Worm (Caenorhabditis elegans) whole organism, L2 larva: Measurements from ENCODE around the gene dcar-1.
A peak's percentile ranks its signal among the peaks of the same experiment; 100 is the strongest.

Experiments used
- ceh-82 ChIP-seq: fragments of 150-350 bp; optimal IDR thresholded peaks from 2 replicates; lab custom pipeline; 2014; ENCODE audit warnings: missing biosample characterization, missing genetic modification characterization
- lin-13 ChIP-seq: fragments of 150-350 bp; optimal IDR thresholded peaks from 2 replicates; lab custom pipeline; 2014; ENCODE audit warnings: missing biosample characterization, missing genetic modification reagents, missing genetic modification characterization
- unc-55 ChIP-seq: fragments of 150-350 bp; sonication (generic microtip); optimal IDR thresholded peaks from 3 replicates; lab custom pipeline; 2014; ENCODE audit warnings: missing biosample characterization, missing genetic modification reagents, missing genetic modification characterization

- TF ChIP-seq unc-55 (GFP tag; lab: Kevin White, UChicago) (peak; percentile 31), ceh-82 (tag; lab: Kevin White, UChicago) (no peak), lin-13 (GFP tag; lab: Kevin White, UChicago) (peak; percentile 4)
Observed at ce11 chrV:17870569-17870968, 39.5 kb upstream of the dcar-1 start, which contains the start of gene csn-1.
